Worm (Caenorhabditis elegans) whole organism, L1 larva: ENCODE results near the gene pqn-65.

Experiments
- aly-2 ChIP-seq: fragments of 150-350 bp; optimal IDR thresholded peaks from 2 replicates; lab custom pipeline; 2014; ENCODE audit warnings: missing biosample characterization, missing genetic modification characterization
- ama-1 ChIP-seq: fragments of 150-350 bp; optimal IDR thresholded peaks from 2 replicates; lab custom pipeline; 2014
- ceh-63 ChIP-seq: fragments of 200-800 bp; sonication (Bioruptor generic); optimal IDR thresholded peaks from 2 replicates; lab custom pipeline; 2018; ENCODE audit warnings: mild to moderate bottlenecking, missing genetic modification characterization, missing compliant biosample characterization
- ceh-88 ChIP-seq: fragments of 200-800 bp; sonication (Bioruptor generic); IDR thresholded peaks from 2 replicates; pipeline ENCODE4 v1.3.6; 2022; ENCODE audit warnings: missing genetic modification characterization, missing compliant biosample characterization
- ces-1 ChIP-seq: fragments of 150-350 bp; optimal IDR thresholded peaks from 2 replicates; lab custom pipeline; 2014; ENCODE audit warnings: missing biosample characterization, missing genetic modification reagents, missing genetic modification characterization
- dpl-1 ChIP-seq, 3 experiments: fragments of 150-350 bp in 2 of 3; sonication (generic microtip) in 1 of 3; optimal IDR thresholded peaks; 2 replicates each; lab custom pipeline; 2014 to 2017; ENCODE audit warnings: missing biosample characterization in 3 of 3, missing genetic modification characterization in 3 of 3, missing genetic modification reagents in 3 of 3
- dsc-1 ChIP-seq: sonication (generic microtip); optimal IDR thresholded peaks from 2 replicates; lab custom pipeline; 2016; ENCODE audit warnings: mild to moderate bottlenecking, missing genetic modification characterization, missing compliant biosample characterization
- efl-1 ChIP-seq, 4 experiments: fragments of 150-350 bp; optimal IDR thresholded peaks in 3 of 4; peaks in 1 of 4; 1 replicate in 1 of 4; 2 replicates in 3 of 4; lab custom pipeline; 2014; ENCODE audit warnings: missing biosample characterization in 2 of 4, missing genetic modification characterization in 2 of 4, missing genetic modification reagents in 2 of 4
- elt-2 ChIP-seq: sonication (generic microtip); optimal IDR thresholded peaks from 2 replicates; lab custom pipeline; 2016; ENCODE audit warnings: missing genetic modification characterization, mild to moderate bottlenecking, inconsistent platforms, missing compliant biosample characterization, missing genetic modification reagents
- elt-3 ChIP-seq, 6 experiments: fragments of 150-350 bp in 1 of 6; sonication (generic microtip); optimal IDR thresholded peaks; 2 replicates each; lab custom pipeline; 2017 to 2018; ENCODE audit warnings: missing biosample characterization in 6 of 6, missing genetic modification characterization in 6 of 6, inconsistent platforms in 1 of 6
- fkh-10 ChIP-seq: sonication (generic microtip); optimal IDR thresholded peaks from 2 replicates; lab custom pipeline; 2017; ENCODE audit warnings: missing biosample characterization, missing genetic modification reagents, missing genetic modification characterization
- fkh-4 ChIP-seq: sonication (generic microtip); optimal IDR thresholded peaks from 2 replicates; lab custom pipeline; 2016; ENCODE audit warnings: missing compliant biosample characterization, missing genetic modification characterization, borderline replicate concordance
- hlh-17 ChIP-seq: fragments of 200-800 bp; sonication (Bioruptor generic); optimal IDR thresholded peaks from 2 replicates; lab custom pipeline; 2018; ENCODE audit warnings: missing genetic modification characterization, mild to moderate bottlenecking, missing compliant biosample characterization, moderate library complexity, borderline replicate concordance
- hlh-4 ChIP-seq: sonication (generic microtip); optimal IDR thresholded peaks from 2 replicates; lab custom pipeline; 2016; ENCODE audit warnings: mild to moderate bottlenecking, missing genetic modification characterization, missing compliant biosample characterization
- jun-1 ChIP-seq: fragments of 150-350 bp; optimal IDR thresholded peaks from 2 replicates; lab custom pipeline; 2014; ENCODE audit warnings: missing biosample characterization, missing genetic modification reagents, missing genetic modification characterization
- lin-13 ChIP-seq: fragments of 150-350 bp; optimal IDR thresholded peaks from 2 replicates; lab custom pipeline; 2014; ENCODE audit warnings: missing biosample characterization, missing genetic modification reagents, missing genetic modification characterization
- lin-14 ChIP-seq: fragments of 200-800 bp; sonication (Bioruptor generic); optimal IDR thresholded peaks from 2 replicates; lab custom pipeline; 2018; ENCODE audit warnings: mild to moderate bottlenecking, missing genetic modification characterization, moderate library complexity, missing compliant biosample characterization
- lin-35 ChIP-seq, 2 experiments: fragments of 150-350 bp; optimal IDR thresholded peaks; 2 replicates each; lab custom pipeline; 2014; ENCODE audit warnings: missing biosample characterization in 2 of 2, missing genetic modification characterization in 2 of 2, missing genetic modification reagents in 2 of 2
- lir-3 ChIP-seq: sonication (generic microtip); optimal IDR thresholded peaks from 2 replicates; lab custom pipeline; 2016; ENCODE audit warnings: mild to moderate bottlenecking, missing genetic modification characterization, moderate library complexity, missing compliant biosample characterization; ENCODE audit not compliant: poor library complexity
- mef-2 ChIP-seq: fragments of 150-350 bp; optimal IDR thresholded peaks from 2 replicates; lab custom pipeline; 2014; ENCODE audit warnings: missing biosample characterization, missing genetic modification characterization
- nhr-19 ChIP-seq: fragments of 200-800 bp; sonication (Bioruptor generic); conservative IDR thresholded peaks from 2 replicates; pipeline ENCODE4 v1.3.6; 2022; ENCODE audit warnings: missing genetic modification characterization, missing compliant biosample characterization
- nhr-47 ChIP-seq: sonication (generic microtip); optimal IDR thresholded peaks from 2 replicates; lab custom pipeline; 2016; ENCODE audit warnings: mild to moderate bottlenecking, missing genetic modification characterization, moderate library complexity, missing compliant biosample characterization
- nhr-71 ChIP-seq: sonication (generic microtip); optimal IDR thresholded peaks from 2 replicates; lab custom pipeline; 2016; ENCODE audit warnings: mild to moderate bottlenecking, missing genetic modification characterization, moderate library complexity, missing compliant biosample characterization
- nhr-77 ChIP-seq: fragments of 150-350 bp; optimal IDR thresholded peaks from 2 replicates; lab custom pipeline; 2014; ENCODE audit warnings: missing biosample characterization, missing genetic modification characterization
- nhr-90 ChIP-seq: sonication (generic microtip); optimal IDR thresholded peaks from 2 replicates; lab custom pipeline; 2016; ENCODE audit warnings: mild to moderate bottlenecking, missing genetic modification characterization, missing compliant biosample characterization; ENCODE audit not compliant: poor library complexity
- pax-3 ChIP-seq: fragments of 200-800 bp; sonication (Bioruptor generic); optimal IDR thresholded peaks from 2 replicates; lab custom pipeline; 2018; ENCODE audit warnings: mild to moderate bottlenecking, missing genetic modification characterization, moderate library complexity, missing compliant biosample characterization
- pqm-1 ChIP-seq: sonication (generic microtip); optimal IDR thresholded peaks from 3 replicates; lab custom pipeline; 2017; ENCODE audit warnings: missing biosample characterization, missing genetic modification characterization
- rnt-1 ChIP-seq: sonication (generic microtip); optimal IDR thresholded peaks from 2 replicates; lab custom pipeline; 2016; ENCODE audit warnings: mild to moderate bottlenecking, missing genetic modification characterization, moderate library complexity, missing compliant biosample characterization
- sox-4 ChIP-seq: sonication (generic microtip); optimal IDR thresholded peaks from 2 replicates; lab custom pipeline; 2016; ENCODE audit warnings: missing genetic modification characterization, missing compliant biosample characterization
- sup-37 ChIP-seq: fragments of 200-800 bp; sonication (Bioruptor generic); optimal IDR thresholded peaks from 2 replicates; lab custom pipeline; 2018; ENCODE audit warnings: mild to moderate bottlenecking, missing genetic modification characterization, missing compliant biosample characterization
- swsn-7 ChIP-seq: sonication (generic microtip); optimal IDR thresholded peaks from 2 replicates; lab custom pipeline; 2016; ENCODE audit warnings: missing genetic modification characterization, missing compliant biosample characterization
- tbx-2 ChIP-seq: sonication (generic microtip); optimal IDR thresholded peaks from 2 replicates; lab custom pipeline; 2016; ENCODE audit warnings: missing genetic modification characterization, missing compliant biosample characterization
- unc-130 ChIP-seq: fragments of 150-350 bp; optimal IDR thresholded peaks from 2 replicates; lab custom pipeline; 2017; ENCODE audit warnings: missing biosample characterization, missing genetic modification characterization, inconsistent platforms
- unc-62 ChIP-seq: fragments of 150-350 bp; optimal IDR thresholded peaks from 2 replicates; lab custom pipeline; 2014; ENCODE audit warnings: missing biosample characterization, missing genetic modification reagents, missing genetic modification characterization
- unc-86 ChIP-seq: sonication (generic microtip); optimal IDR thresholded peaks from 2 replicates; lab custom pipeline; 2016; ENCODE audit warnings: missing genetic modification characterization, missing compliant biosample characterization
- unc-98 ChIP-seq: fragments of 200-800 bp; sonication (Bioruptor generic); IDR thresholded peaks from 2 replicates; pipeline ENCODE4 v1.3.6; 2022; ENCODE audit warnings: missing genetic modification characterization, missing compliant biosample characterization

Gene pqn-65

ce11 chrX:4662293-4662825 lies 42.9 kb upstream of the pqn-65 start (continued):
- TF ChIP-seq lin-35 (GFP tag; optimal IDR thresholded peaks at IDR 0.05; lab: Kevin White, UChicago) = peak in 1 of 2 experiments; percentile 36

ce11 chrX:4660268-4660880 lies 40.9 kb upstream of the pqn-65 start, which contains the start of gene nhr-45:
TSS of gene nhr-45 (minus strand) at chrX:4660318.
- no peak for TF ChIP-seq rnt-1 (tag; lab: Kevin White, UChicago)
- peak; percentile 33 for TF ChIP-seq lin-14 (GFP tag; lab: Kevin White, UChicago)
- no peak for TF ChIP-seq pax-3 (tag; lab: Kevin White, UChicago)
- TF ChIP-seq tbx-2 (tag; lab: Kevin White, UChicago) = no peak
- no peak for TF ChIP-seq efl-1 (optimal IDR thresholded peaks at IDR 0.05; lab: Kevin White, UChicago)
- TF ChIP-seq efl-1 (GFP tag; optimal IDR thresholded peaks at IDR 0.05 in 1 of 2; lab: Kevin White, UChicago) = peak in 1 of 2 experiments; percentile 87
- peak; percentile 61 for TF ChIP-seq fkh-10
- TF ChIP-seq nhr-19 (GFP tag; lab: Robert Waterston, UW) = no peak
- no peak for TF ChIP-seq ces-1

DNA sequence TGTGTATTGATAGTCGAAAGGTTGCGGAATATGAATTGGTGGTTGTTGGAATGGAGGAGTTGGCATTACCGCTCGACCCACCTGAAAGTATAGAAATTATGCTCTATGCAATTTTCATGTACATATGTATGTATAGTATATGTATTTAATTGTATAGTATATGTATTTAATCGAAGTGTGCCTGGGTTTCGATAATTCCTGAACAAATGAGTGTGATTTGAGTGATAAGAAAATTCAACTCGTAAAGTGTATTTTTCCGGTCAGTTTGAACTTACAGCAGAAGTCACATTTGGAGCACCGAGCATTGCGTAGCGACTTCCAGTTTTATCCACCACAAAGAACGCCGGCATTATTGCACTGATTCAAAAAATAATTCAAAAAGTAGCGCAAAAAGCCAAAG lies 39.3 kb upstream of the pqn-65 start:
- no peak for TF ChIP-seq hlh-17 (GFP tag; lab: Kevin White, UChicago)

- TF ChIP-seq efl-1 (optimal IDR thresholded peaks at IDR 0.05; lab: Kevin White, UChicago) (no peak), efl-1 (GFP tag; optimal IDR thresholded peaks at IDR 0.05 in 1 of 2; lab: Kevin White, UChicago) (peak in 1 of 2 experiments; percentile 92), nhr-71 (tag; lab: Kevin White, UChicago) (no peak)
- TF ChIP-seq, all 84 proteins: peak for 1
Measured at ce11 chrX:4658303-4658702, 38.9 kb upstream of the pqn-65 start.

DNA sequence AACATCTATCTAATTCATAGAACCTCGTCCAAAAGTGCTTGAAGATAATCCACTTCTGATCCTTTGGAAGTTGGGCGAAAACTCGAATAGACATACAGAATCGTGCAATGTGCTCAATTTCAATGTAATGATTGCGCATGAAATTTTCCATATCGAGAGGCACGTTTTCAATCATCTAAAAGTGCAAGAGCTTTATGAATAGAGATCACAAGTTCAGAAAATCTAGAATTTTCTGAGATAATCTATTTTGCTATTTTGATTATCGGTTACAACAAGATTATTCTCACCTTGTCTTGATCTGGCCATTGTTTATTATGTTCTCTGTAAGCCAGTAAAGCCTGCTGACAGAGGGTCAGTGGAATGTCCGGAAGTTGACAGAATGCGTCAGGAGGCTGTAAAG lies 38.1 kb upstream of the pqn-65 start:
- peak; percentile 83 for TF ChIP-seq dsc-1
- TF ChIP-seq sox-4 = peak; percentile 19
- TF ChIP-seq fkh-10 = no peak
- TF ChIP-seq unc-130 = no peak
- TF ChIP-seq pax-3 (tag; lab: Kevin White, UChicago) = peak; percentile 52

DNA sequence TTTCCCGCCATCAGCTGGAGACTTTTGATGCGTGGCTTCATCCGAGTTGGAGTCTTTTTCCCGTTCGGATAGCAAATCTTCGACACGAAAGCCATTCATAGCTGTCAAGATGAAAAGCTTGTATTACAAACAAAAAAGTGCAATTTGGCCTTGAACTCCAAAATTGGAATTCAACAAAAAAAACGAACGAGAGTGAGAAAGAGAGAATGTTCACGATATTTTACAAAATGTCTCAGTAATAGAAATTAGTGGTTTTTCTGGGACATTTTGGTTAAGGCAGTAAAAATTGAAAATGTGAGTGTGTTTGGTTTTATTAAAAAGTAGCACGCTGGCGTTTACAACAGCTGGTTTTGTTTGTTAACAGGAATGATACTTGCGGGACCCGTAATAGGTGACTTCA lies 34.6 kb upstream of the pqn-65 start, which contains the start of gene ceh-1:
ceh-1 (minus strand) TSS at position 101 of the 400 bp plus-strand sequence.
- TF ChIP-seq lin-14 (GFP tag; lab: Kevin White, UChicago) (no peak), lin-13 (GFP tag; lab: Kevin White, UChicago) (no peak), ama-1 (no peak), sup-37 (no peak), nhr-19 (GFP tag; lab: Robert Waterston, UW) (no peak), elt-3 (tag; optimal IDR thresholded peaks at IDR 0.05; lab: Kevin White, UChicago) (no peak), unc-98 (no peak), lir-3 (tag; lab: Kevin White, UChicago) (no peak), ceh-88 (no peak)

DNA sequence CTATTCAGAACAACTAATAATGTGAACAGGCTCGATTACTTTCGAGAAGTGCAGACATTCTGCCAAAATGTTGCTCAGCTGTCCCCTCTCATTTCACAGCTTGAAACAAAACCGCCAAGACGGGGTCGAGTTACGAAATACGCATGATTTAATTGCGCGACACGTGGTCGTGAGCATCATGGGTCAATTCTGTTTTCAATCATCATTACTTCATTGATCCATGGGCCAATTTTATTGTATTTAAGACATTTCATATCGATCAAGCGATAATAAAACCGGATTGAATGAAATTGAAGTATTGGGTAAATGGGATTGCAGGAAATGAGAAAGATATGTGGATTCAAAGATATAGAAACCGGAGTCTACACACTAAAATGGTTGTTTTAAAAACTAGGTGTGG lies 33.5 kb upstream of the pqn-65 start:
- TF ChIP-seq rnt-1 (tag; lab: Kevin White, UChicago) (no peak), fkh-4 (tag; lab: Kevin White, UChicago) (peak; percentile 51), dsc-1 (peak; percentile 93)

- TF ChIP-seq nhr-77 (tag; lab: Kevin White, UChicago) = no peak
- TF ChIP-seq unc-86 (tag; lab: Kevin White, UChicago) = no peak
- TF ChIP-seq dpl-1 (GFP tag; optimal IDR thresholded peaks at IDR 0.05; lab: Kevin White, UChicago) = no peak
- TF ChIP-seq unc-98 = no peak
- TF ChIP-seq sox-4 = no peak
- no peak for TF ChIP-seq mef-2 (tag; lab: Kevin White, UChicago)
- no peak for TF ChIP-seq nhr-71 (tag; lab: Kevin White, UChicago)
- no peak for TF ChIP-seq hlh-4 (tag; lab: Kevin White, UChicago)
- no peak for TF ChIP-seq nhr-47
- TF ChIP-seq pqm-1 (tag; lab: Kevin White, UChicago) = no peak
- no peak for TF ChIP-seq unc-62 (GFP tag; lab: Kevin White, UChicago)
- no peak for TF ChIP-seq aly-2 (tag; lab: Kevin White, UChicago)
- no peak for TF ChIP-seq swsn-7 (tag; lab: Kevin White, UChicago)
- TF ChIP-seq ceh-63 (GFP tag; lab: Kevin White, UChicago) = no peak
- no peak for TF ChIP-seq jun-1
- TF ChIP-seq elt-2 = no peak
- TF ChIP-seq nhr-90 (tag; lab: Kevin White, UChicago) = no peak
Measured at ce11 chrX:4651428-4651827, 32.0 kb upstream of the pqn-65 start.
